Worm (Caenorhabditis elegans) whole organism, midembryonic: ENCODE measurements around the gene F09F9.3.

Source experiments
- T22C8.4 ChIP-seq: fragments of 200-800 bp; sonication (Bioruptor generic); IDR thresholded peaks from 2 replicates; pipeline ENCODE4 v1.3.6; 2022; ENCODE audit warnings: missing genetic modification characterization, missing compliant biosample characterization
- cog-1 ChIP-seq: sonication (generic microtip); optimal IDR thresholded peaks from 2 replicates; lab custom pipeline; 2016; ENCODE audit warnings: missing genetic modification characterization, missing compliant biosample characterization
- flt-1 ChIP-seq: fragments of 200-800 bp; sonication (Bioruptor generic); IDR thresholded peaks from 2 replicates; pipeline ENCODE4 v1.3.6; 2022; ENCODE audit warnings: missing genetic modification characterization, missing compliant biosample characterization
- ref-1 ChIP-seq: fragments of 200-800 bp; sonication (Bioruptor generic); conservative IDR thresholded peaks from 2 replicates; pipeline ENCODE4 v1.3.6; 2022; ENCODE audit warnings: missing genetic modification reagents, missing genetic modification characterization, missing compliant biosample characterization
- tab-1 ChIP-seq: fragments of 200-800 bp; sonication (Bioruptor generic); IDR thresholded peaks from 2 replicates; pipeline ENCODE4 v1.3.6; 2022; ENCODE audit warnings: missing genetic modification characterization, missing compliant biosample characterization

ce11 chrX:4120935-4121334, at the start of gene F09F9.3:
- TF ChIP-seq tab-1 (GFP tag; lab: Robert Waterston, UW) (no peak), flt-1 (GFP tag; lab: Robert Waterston, UW) (no peak), ref-1 (GFP tag; lab: Robert Waterston, UW) (no peak), T22C8.4 (GFP tag; lab: Robert Waterston, UW) (no peak), cog-1 (no peak)
